Worm (Caenorhabditis elegans) whole organism, L4 larva: Measurements from ENCODE around the gene F16G10.11.

Source experiments
- nhr-6 ChIP-seq: fragments of 150-350 bp; optimal IDR thresholded peaks from 2 replicates; lab custom pipeline; 2014; ENCODE audit warnings: missing biosample characterization, missing genetic modification characterization
- skn-1 ChIP-seq: fragments of 150-350 bp; optimal IDR thresholded peaks from 2 replicates; lab custom pipeline; 2014; ENCODE audit warnings: missing biosample characterization, missing genetic modification characterization
- snpc-4 ChIP-seq: fragments of 150-350 bp; optimal IDR thresholded peaks from 2 replicates; lab custom pipeline; 2014; ENCODE audit warnings: missing biosample characterization, missing genetic modification characterization

DNA sequence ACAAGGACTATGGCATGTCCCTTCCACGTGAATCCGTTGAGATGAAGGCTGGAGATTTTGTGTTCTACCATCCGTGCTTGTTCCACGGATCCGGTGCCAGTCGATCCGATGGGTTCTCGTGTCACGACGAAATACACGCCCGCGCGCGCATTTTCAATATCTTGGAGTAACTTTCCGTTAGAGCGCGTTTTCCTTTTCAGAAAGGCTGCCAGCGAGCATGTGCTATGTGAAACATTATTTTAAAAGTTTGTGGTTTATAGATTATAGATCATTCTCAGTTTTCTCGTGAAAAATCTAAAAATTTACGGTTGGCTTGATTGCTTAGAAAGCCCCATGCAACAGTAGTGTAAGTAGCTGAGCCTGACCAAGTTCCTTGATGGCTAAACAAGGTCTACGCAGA is 25.1 kb upstream of the F16G10.11 start, which contains the start of gene fbxc-20:
- TF ChIP-seq nhr-6 (tag; lab: Kevin White, UChicago) = no peak
- TF ChIP-seq snpc-4 (tag; lab: Kevin White, UChicago) = no peak
- TF ChIP-seq skn-1 (tag; lab: Kevin White, UChicago) = no peak
